Worm (Caenorhabditis elegans): ENCODE data around the gene F09E5.14.
A peak's percentile ranks its signal among the peaks of the same experiment; 100 is the strongest.

Gene F09E5.14

ce11 chrII:5332345-5333124 lies 12.1 kb downstream of the F09E5.14 start:
- peak; percentile 15 for TF ChIP-seq nhr-21 (tag; optimal IDR thresholded peaks at IDR 0.05)
- TF ChIP-seq fos-1 (tag; optimal IDR thresholded peaks at IDR 0.05), result peak; percentile 37
- no peak for TF ChIP-seq blmp-1 (tag; optimal IDR thresholded peaks at IDR 0.05; ENCODE audit: insufficient read depth)
- no peak for TF ChIP-seq ceh-82 (tag; optimal IDR thresholded peaks at IDR 0.05)
- no peak for TF ChIP-seq aly-2 (tag; optimal IDR thresholded peaks at IDR 0.05)
- peak; percentile 53 for TF ChIP-seq sma-9 (GFP tag; optimal IDR thresholded peaks at IDR 0.05)
- no peak for TF ChIP-seq sma-9 (tag; optimal IDR thresholded peaks at IDR 0.05)
- TF ChIP-seq F13H6.1 (tag; optimal IDR thresholded peaks at IDR 0.05), result no peak
- no peak for TF ChIP-seq unc-39 (tag; optimal IDR thresholded peaks at IDR 0.05)
- TF ChIP-seq elt-1 (tag; optimal IDR thresholded peaks at IDR 0.05), result no peak

- TF ChIP-seq crh-2 (tag; optimal IDR thresholded peaks at IDR 0.05) (no peak), sma-3 (GFP tag; optimal IDR thresholded peaks at IDR 0.05) (peak; percentile 5), fos-1 (tag; optimal IDR thresholded peaks at IDR 0.05) (peak; percentile 58), sma-9 (GFP tag; optimal IDR thresholded peaks at IDR 0.05) (peak; percentile 13), sma-9 (tag; optimal IDR thresholded peaks at IDR 0.05) (no peak), nhr-129 (tag; optimal IDR thresholded peaks at IDR 0.05) (peak; percentile 11), aly-2 (tag; optimal IDR thresholded peaks at IDR 0.05) (no peak), F13H6.1 (tag; optimal IDR thresholded peaks at IDR 0.05) (peak; percentile 43), ama-1 (optimal IDR thresholded peaks at IDR 0.05) (peak; percentile 2)
These were observed 12.9 kb downstream of the F09E5.14 start for ce11 chrII:5331677-5332303.

- TF ChIP-seq nhr-12 (tag; optimal IDR thresholded peaks at IDR 0.05) (no peak), ztf-1 (GFP tag; conservative IDR thresholded peaks at IDR 0.05) (no peak), mdl-1 (tag; optimal IDR thresholded peaks at IDR 0.05) (peak; percentile 64 to 71), lsy-2 (tag; optimal IDR thresholded peaks at IDR 0.05) (peak; percentile 12 to 87), R02D3.7 (tag; optimal IDR thresholded peaks at IDR 0.05) (no peak), blmp-1 (tag; optimal IDR thresholded peaks at IDR 0.05; ENCODE audit: insufficient read depth) (peak; percentile 69), fos-1 (tag; optimal IDR thresholded peaks at IDR 0.05) (peak; percentile 94), ceh-16 (tag; optimal IDR thresholded peaks at IDR 0.05) (peak; percentile 34), unc-62 (GFP tag; optimal IDR thresholded peaks at IDR 0.05) (peak; percentile 85), elt-1 (tag; optimal IDR thresholded peaks at IDR 0.05) (peak; percentile 30), alr-1 (tag; optimal IDR thresholded peaks at IDR 0.05) (no peak), ama-1 (optimal IDR thresholded peaks at IDR 0.05) (peak; percentile 48), lin-39 (tag; optimal IDR thresholded peaks at IDR 0.05) (no peak), Y55F3AM.14 (GFP tag; optimal IDR thresholded peaks at IDR 0.05) (peak; percentile 77), sma-3 (GFP tag; optimal IDR thresholded peaks at IDR 0.05) (peak; percentile 95), nhr-25 (tag; optimal IDR thresholded peaks at IDR 0.05) (peak; percentile 93), nhr-6 (tag; optimal IDR thresholded peaks at IDR 0.05) (peak; percentile 94), gmeb-1 (tag; optimal IDR thresholded peaks at IDR 0.05) (peak; percentile 67), nhr-129 (tag; optimal IDR thresholded peaks at IDR 0.05) (peak; percentile 90), aly-2 (tag; optimal IDR thresholded peaks at IDR 0.05) (no peak), dmd-4 (tag; optimal IDR thresholded peaks at IDR 0.05) (no peak), sma-9 (GFP tag; optimal IDR thresholded peaks at IDR 0.05) (peak; percentile 98), sma-9 (tag; optimal IDR thresholded peaks at IDR 0.05) (peak; percentile 82), nhr-21 (tag; optimal IDR thresholded peaks at IDR 0.05) (peak; percentile 92), mbf-1 (tag; optimal IDR thresholded peaks at IDR 0.05) (no peak), egl-27 (tag; optimal IDR thresholded peaks at IDR 0.05) (peak; percentile 89), skn-1 (tag; optimal IDR thresholded peaks at IDR 0.05) (no peak), mab-5 (tag; optimal IDR thresholded peaks at IDR 0.05) (peak; percentile 39), lin-11 (tag; optimal IDR thresholded peaks at IDR 0.05) (no peak), peb-1 (tag; optimal IDR thresholded peaks at IDR 0.05) (no peak), ztf-4 (tag; optimal IDR thresholded peaks at IDR 0.05) (peak; percentile 79), ZK546.5 (tag; optimal IDR thresholded peaks at IDR 0.05) (no peak), sem-4 (tag; optimal IDR thresholded peaks at IDR 0.05) (peak; percentile 83), lin-13 (GFP tag; optimal IDR thresholded peaks at IDR 0.05) (peak; percentile 67), snpc-4 (tag; optimal IDR thresholded peaks at IDR 0.05) (peak; percentile 4), unc-55 (GFP tag; optimal IDR thresholded peaks at IDR 0.05) (peak; percentile 84), crh-2 (tag; optimal IDR thresholded peaks at IDR 0.05) (peak; percentile 87), F13H6.1 (tag; optimal IDR thresholded peaks at IDR 0.05) (peak; percentile 92), nhr-77 (tag; optimal IDR thresholded peaks at IDR 0.05) (peak; percentile 44), nhr-11 (tag; optimal IDR thresholded peaks at IDR 0.05) (no peak), nhr-237 (tag; optimal IDR thresholded peaks at IDR 0.05) (no peak), nhr-10 (tag; optimal IDR thresholded peaks at IDR 0.05) (no peak), C34F6.9 (tag; optimal IDR thresholded peaks at IDR 0.05) (peak; percentile 85), elt-3 (tag; optimal IDR thresholded peaks at IDR 0.05) (no peak)
These were observed 14.4 kb downstream of the F09E5.14 start for ce11 chrII:5330206-5330686.
